Fruit fly (Drosophila melanogaster) whole organism, embryonic: Measurements from ENCODE around the gene CG44139.

Experiments used
- CG17385 ChIP-seq: fragments of 200-800 bp; sonication (Bioruptor generic); optimal IDR thresholded peaks from 3 replicates; lab custom pipeline; 2018; ENCODE audit warnings: missing biosample characterization, mild to moderate bottlenecking, missing genetic modification characterization
- dimm ChIP-seq: fragments of 200-800 bp; sonication (Bioruptor generic); IDR thresholded peaks from 2 replicates; pipeline ENCODE4 v1.3.6; 2022; ENCODE audit warnings: missing biosample characterization, missing genetic modification characterization

- TF ChIP-seq CG17385 (GFP tag; lab: Kevin White, UChicago): no peak
- TF ChIP-seq dimm (GFP tag; lab: Robert Waterston, UW): no peak
These were observed 49.3 kb downstream of the CG44139 start for dm6 chr2L:2473842-2474386.
